Worm (Caenorhabditis elegans) whole organism, L3 larva: ENCODE results near the gene bnc-1.

Source experiments
- aly-2 ChIP-seq: fragments of 150-350 bp; optimal IDR thresholded peaks from 2 replicates; lab custom pipeline; 2014; ENCODE audit warnings: missing biosample characterization, missing genetic modification characterization
- daf-12 ChIP-seq: fragments of 150-350 bp; optimal IDR thresholded peaks from 2 replicates; lab custom pipeline; 2014; ENCODE audit warnings: missing biosample characterization, missing genetic modification reagents, missing genetic modification characterization
- egl-5 ChIP-seq: fragments of 150-350 bp; optimal IDR thresholded peaks from 2 replicates; lab custom pipeline; 2017; ENCODE audit warnings: missing biosample characterization, missing genetic modification reagents, missing genetic modification characterization, inconsistent platforms
- elt-2 ChIP-seq: sonication (generic microtip); optimal IDR thresholded peaks from 2 replicates; lab custom pipeline; 2016; ENCODE audit warnings: missing genetic modification reagents, mild to moderate bottlenecking, missing genetic modification characterization, missing compliant biosample characterization
- fos-1 ChIP-seq: fragments of 150-350 bp; optimal IDR thresholded peaks from 2 replicates; lab custom pipeline; 2014; ENCODE audit warnings: missing biosample characterization, missing genetic modification characterization
- lin-39 ChIP-seq: fragments of 150-350 bp; optimal IDR thresholded peaks from 2 replicates; lab custom pipeline; 2018; ENCODE audit warnings: missing biosample characterization, missing genetic modification reagents, missing genetic modification characterization
- mdl-1 ChIP-seq: fragments of 150-350 bp; optimal IDR thresholded peaks from 2 replicates; lab custom pipeline; 2014; ENCODE audit warnings: missing biosample characterization, missing genetic modification characterization
- mml-1 ChIP-seq: fragments of 150-350 bp; sonication (generic microtip); optimal IDR thresholded peaks from 3 replicates; lab custom pipeline; 2014; ENCODE audit warnings: missing biosample characterization, missing genetic modification characterization
- nfya-1 ChIP-seq: sonication (generic microtip); optimal IDR thresholded peaks from 2 replicates; lab custom pipeline; 2017; ENCODE audit warnings: missing genetic modification characterization, mild to moderate bottlenecking, missing compliant biosample characterization, antibody characterized with exemption, moderate library complexity; ENCODE audit not compliant: insufficient read depth
- nhr-23 ChIP-seq: fragments of 150-350 bp; optimal IDR thresholded peaks from 2 replicates; lab custom pipeline; 2014; ENCODE audit warnings: missing biosample characterization, missing genetic modification reagents, missing genetic modification characterization
- nhr-77 ChIP-seq: fragments of 150-350 bp; optimal IDR thresholded peaks from 2 replicates; lab custom pipeline; 2014; ENCODE audit warnings: missing biosample characterization, missing genetic modification characterization
- pha-4 ChIP-seq: fragments of 150-350 bp; optimal IDR thresholded peaks from 2 replicates; lab custom pipeline; 2014; ENCODE audit warnings: missing biosample characterization, missing genetic modification reagents, missing genetic modification characterization
- sea-2 ChIP-seq: fragments of 150-350 bp; sonication (generic microtip); optimal IDR thresholded peaks from 4 replicates; lab custom pipeline; 2014; ENCODE audit warnings: missing biosample characterization, missing genetic modification reagents, missing genetic modification characterization
- snpc-4 ChIP-seq: fragments of 150-350 bp; optimal IDR thresholded peaks from 2 replicates; lab custom pipeline; 2014; ENCODE audit warnings: missing biosample characterization, missing genetic modification characterization

The bnc-1 gene

ce11 chrV:12244980-12245742, 31.7 kb downstream of the bnc-1 start, which contains the start of the genes T04H1.13, slfl-5 and rad-50:
Gene T04H1.13 (minus strand): TSS chrV:12245030.
Gene slfl-5 (minus strand): TSS chrV:12245044.
Gene rad-50 (plus strand): TSS chrV:12245646.
- no peak for TF ChIP-seq elt-2 (tag; lab: Kevin White, UChicago)
- no peak for TF ChIP-seq fos-1 (tag; lab: Kevin White, UChicago)
- peak; percentile 9 for TF ChIP-seq snpc-4 (tag; lab: Kevin White, UChicago)
- TF ChIP-seq mdl-1 (tag; lab: Kevin White, UChicago) = no peak
- peak; percentile 20 for TF ChIP-seq nhr-23 (tag; lab: Kevin White, UChicago)
- peak; percentile 96 for TF ChIP-seq pha-4 (tag; lab: Kevin White, UChicago)
- no peak for TF ChIP-seq mml-1 (tag; lab: Kevin White, UChicago)

- TF ChIP-seq daf-12 (tag; lab: Kevin White, UChicago) (no peak), sea-2 (no peak), mdl-1 (tag; lab: Kevin White, UChicago) (no peak)
- TF ChIP-seq, all 47 proteins: peak for 0
Observed at ce11 chrV:12241126-12241525, 35.7 kb downstream of the bnc-1 start, which contains the start of gene ttr-22. Gene ttr-22 (plus strand): TSS chrV:12241426.

ce11 chrV:12235502-12235901, 41.3 kb downstream of the bnc-1 start:
- peak; percentile 29 for TF ChIP-seq egl-5 (tag; lab: Kevin White, UChicago)
- peak; percentile 45 for TF ChIP-seq nfya-1 (tag; lab: Kevin White, UChicago)
- no peak for TF ChIP-seq aly-2 (tag; lab: Kevin White, UChicago)
- TF ChIP-seq lin-39 (tag; lab: Kevin White, UChicago) = peak; percentile 9

ce11 chrV:12234293-12235004, 42.4 kb downstream of the bnc-1 start, which contains the start of gene myo-3:
Gene myo-3 (minus strand): TSS chrV:12234343.
- no peak for TF ChIP-seq snpc-4 (tag; lab: Kevin White, UChicago)
- TF ChIP-seq egl-5 (tag; lab: Kevin White, UChicago) = no peak
- no peak for TF ChIP-seq elt-2 (tag; lab: Kevin White, UChicago)

ce11 chrV:12233425-12233824, 43.4 kb downstream of the bnc-1 start:
- peak; percentile 4 for TF ChIP-seq lin-39 (tag; lab: Kevin White, UChicago)
- no peak for TF ChIP-seq nhr-77 (tag; lab: Kevin White, UChicago)
